Worm (Caenorhabditis elegans): ENCODE measurements around the gene usp-14.

Gene usp-14

DNA sequence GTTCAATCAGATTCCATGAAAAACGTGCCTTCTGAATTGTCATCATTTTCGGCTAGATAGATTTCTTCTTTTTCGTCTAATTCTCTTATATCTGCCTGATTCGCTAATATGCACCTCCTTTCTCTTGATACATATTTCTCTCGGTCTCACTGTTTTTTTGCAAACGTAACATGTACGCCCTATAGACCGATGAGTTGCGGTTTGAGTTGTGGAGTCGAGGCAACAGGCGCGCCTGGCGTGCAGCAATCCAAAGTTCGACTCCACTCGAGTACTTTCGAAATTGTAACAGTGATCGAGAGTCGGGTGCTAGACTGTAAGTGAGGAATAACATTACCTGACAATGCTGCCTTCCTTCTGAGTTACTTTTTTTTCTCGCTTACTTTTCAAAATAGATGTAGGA lies 8.3 kb upstream of the usp-14 start (continued):
- peak; percentile 78; the same call in 1 of the 2 replicates for TF ChIP-seq hmg-20 (GFP tag; IDR thresholded peaks at IDR 0.05)
- TF ChIP-seq hlh-26 (GFP tag; conservative IDR thresholded peaks at IDR 0.05): no peak
- TF ChIP-seq dpl-1 (GFP tag; optimal IDR thresholded peaks at IDR 0.05): peak; percentile 14
- TF ChIP-seq F52B5.7 (tag; optimal IDR thresholded peaks at IDR 0.05): peak; percentile 95
- TF ChIP-seq aptf-2 (GFP tag; conservative IDR thresholded peaks at IDR 0.05): peak; percentile 72; the same call in 1 of the 2 replicates
- TF ChIP-seq tbp1 (GFP tag; optimal IDR thresholded peaks at IDR 0.05): peak; percentile 99
- TF ChIP-seq K12H6.12 (tag; optimal IDR thresholded peaks at IDR 0.05): peak; percentile 87

DNA sequence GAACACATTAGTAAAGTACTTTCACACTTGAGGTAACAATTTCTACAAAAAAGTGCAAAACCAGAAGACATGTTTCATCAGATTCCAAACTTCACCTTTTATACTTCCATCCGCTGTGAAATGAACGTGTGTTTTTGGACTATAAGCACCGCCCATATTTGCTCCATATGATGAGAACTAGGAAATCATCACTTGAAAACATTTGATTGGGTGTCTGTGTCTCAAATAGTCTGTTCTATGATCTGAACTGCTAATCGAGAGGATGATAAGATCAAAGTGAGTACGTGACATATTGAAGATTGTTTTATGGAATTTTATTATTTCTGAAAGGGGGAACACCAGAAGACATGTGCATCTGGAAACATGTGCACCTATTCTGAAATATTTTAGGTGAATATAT lies 6.9 kb upstream of the usp-14 start:
- TF ChIP-seq efl-1 (GFP tag; optimal IDR thresholded peaks at IDR 0.05): no peak
- no peak for TF ChIP-seq athp-1 (tag; optimal IDR thresholded peaks at IDR 0.05)
- TF ChIP-seq lin-26 (GFP tag; IDR thresholded peaks at IDR 0.05): 0 out of 2 replicates have a peak, but pooled peaks have one; percentile 34

DNA sequence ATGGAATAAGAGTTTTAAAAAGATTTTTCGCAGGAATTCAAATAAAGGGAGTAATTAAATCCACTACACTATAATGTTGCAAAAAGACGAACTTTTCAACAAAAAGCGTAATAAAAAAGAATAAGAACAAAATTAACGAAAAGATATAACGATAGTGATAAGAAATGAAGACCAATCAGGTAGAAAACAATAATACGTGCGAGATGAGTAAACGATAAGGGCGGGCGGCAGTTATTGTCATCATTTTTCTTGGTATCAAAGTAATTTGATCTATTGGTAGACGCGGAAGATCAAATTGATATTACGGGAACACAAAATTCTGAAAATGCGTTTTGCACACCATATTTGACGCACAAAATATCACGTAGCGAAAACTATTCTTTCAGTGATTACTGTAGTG lies 6.0 kb upstream of the usp-14 start:
- no peak for TF ChIP-seq dpl-1 (GFP tag; optimal IDR thresholded peaks at IDR 0.05)
- no peak for TF ChIP-seq nfya-1 (tag; optimal IDR thresholded peaks at IDR 0.05; ENCODE audit: borderline replicate concordance, insufficient read depth)

DNA sequence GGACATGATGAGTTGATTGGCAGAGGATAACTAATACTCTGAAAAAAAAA lies 5.8 kb upstream of the usp-14 start, which contains the start of gene cysl-2:
Gene cysl-2 (minus strand): TSS at position 38 of the 50 bp plus-strand sequence.
- TF ChIP-seq mcd-1 (GFP tag; IDR thresholded peaks at IDR 0.05) (0 out of 2 replicates have a peak, but pooled peaks have one; percentile 3), rpc-1 (optimal IDR thresholded peaks at IDR 0.05) (no peak), rpc-1 (tag; optimal IDR thresholded peaks at IDR 0.05) (no peak)

DNA sequence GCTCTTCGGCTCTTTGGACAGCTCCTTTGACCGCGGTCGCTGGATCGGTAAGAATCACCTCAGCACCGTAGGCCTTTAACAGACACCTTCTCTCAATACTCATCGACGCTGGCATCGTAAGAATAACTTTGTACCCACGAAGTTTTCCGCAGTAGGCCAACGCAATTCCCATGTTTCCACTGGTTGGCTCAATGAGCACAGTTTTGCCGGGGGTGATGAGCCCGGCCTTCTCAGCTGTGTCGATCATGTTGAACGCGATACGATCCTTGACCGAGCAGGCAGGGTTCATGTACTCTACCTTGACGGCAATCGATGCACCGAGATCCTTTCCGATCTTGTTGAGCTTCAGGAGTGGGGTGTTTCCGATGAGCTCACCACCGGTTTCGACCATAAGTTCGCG lies 5.5 kb upstream of the usp-14 start:
- no peak for TF ChIP-seq F57C9.4 (tag; optimal IDR thresholded peaks at IDR 0.05)
- no peak for TF ChIP-seq hlh-12 (tag; optimal IDR thresholded peaks at IDR 0.05)
- no peak for TF ChIP-seq rcor-1 (GFP tag; IDR thresholded peaks at IDR 0.05)
- no peak for TF ChIP-seq ccch-3 (GFP tag; optimal IDR thresholded peaks at IDR 0.05)
- no peak for TF ChIP-seq madf-6 (GFP tag; IDR thresholded peaks at IDR 0.05)
- TF ChIP-seq repo-1 (tag; optimal IDR thresholded peaks at IDR 0.05): no peak
- no peak for TF ChIP-seq madf-10 (tag; optimal IDR thresholded peaks at IDR 0.05)
- TF ChIP-seq tbx-9 (tag; optimal IDR thresholded peaks at IDR 0.05; ENCODE audit: borderline replicate concordance): no peak
- peak; percentile 18 for TF ChIP-seq chd-7 (tag; optimal IDR thresholded peaks at IDR 0.05)
- no peak for TF ChIP-seq atf-7 (tag; optimal IDR thresholded peaks at IDR 0.05)
- TF ChIP-seq pha-4 (tag; optimal IDR thresholded peaks at IDR 0.05): no peak
- TF ChIP-seq zfh-2 (GFP tag; conservative IDR thresholded peaks at IDR 0.05): peak; percentile 52; the same call in 1 of the 2 replicates
- no peak for TF ChIP-seq lin-35 (GFP tag; optimal IDR thresholded peaks at IDR 0.05)
- TF ChIP-seq ets-4 (GFP tag; optimal IDR thresholded peaks at IDR 0.05): no peak
- no peak for TF ChIP-seq ztf-3 (GFP tag; optimal IDR thresholded peaks at IDR 0.05)
- 0 out of 2 replicates have a peak, but pooled peaks have one; percentile 12 for TF ChIP-seq mcd-1 (GFP tag; IDR thresholded peaks at IDR 0.05)
- TF ChIP-seq die-1 (tag; optimal IDR thresholded peaks at IDR 0.05): no peak
- no peak for TF ChIP-seq ztf-25 (GFP tag; IDR thresholded peaks at IDR 0.05)
- no peak for TF ChIP-seq efl-1 (GFP tag; optimal IDR thresholded peaks at IDR 0.05)
- TF ChIP-seq lin-54 (GFP tag; optimal IDR thresholded peaks at IDR 0.05): no peak
- TF ChIP-seq ceh-100 (GFP tag; IDR thresholded peaks at IDR 0.05): no peak
- 0 out of 2 replicates have a peak, but pooled peaks have one; percentile 11 for TF ChIP-seq ekl-4 (GFP tag; IDR thresholded peaks at IDR 0.05)
- no peak for TF ChIP-seq F23B12.7 (tag; optimal IDR thresholded peaks at IDR 0.05; ENCODE audit: insufficient read depth)
- no peak for TF ChIP-seq hmg-1.2 (GFP tag; IDR thresholded peaks at IDR 0.05)
- peak; percentile 31 for TF ChIP-seq ama-1 (optimal IDR thresholded peaks at IDR 0.05)
- no peak for TF ChIP-seq ama-1 (GFP tag; optimal IDR thresholded peaks at IDR 0.05)
- TF ChIP-seq nfyb-1 (GFP tag; IDR thresholded peaks at IDR 0.05): 0 out of 2 replicates have a peak, but pooled peaks have one; percentile 39
- no peak for TF ChIP-seq ztf-22 (GFP tag; optimal IDR thresholded peaks at IDR 0.05)
- peak; percentile 57; the same call in 1 of the 2 replicates for TF ChIP-seq lin-26 (GFP tag; IDR thresholded peaks at IDR 0.05)
- no peak for TF ChIP-seq hlh-26 (GFP tag; conservative IDR thresholded peaks at IDR 0.05)
- no peak for TF ChIP-seq unc-130 (GFP tag; optimal IDR thresholded peaks at IDR 0.05)
- TF ChIP-seq F55B11.4 (tag; optimal IDR thresholded peaks at IDR 0.05; ENCODE audit: borderline replicate concordance, insufficient read depth): no peak
- TF ChIP-seq snpc-3.4 (tag; optimal IDR thresholded peaks at IDR 0.05): no peak
- TF ChIP-seq D2030.7 (GFP tag; IDR thresholded peaks at IDR 0.05): no peak

All from whole organism, young adult.